Worm (Caenorhabditis elegans) whole organism, L2 larva: ENCODE results near the gene C12D5.10.

Experiments
- ceh-82 ChIP-seq: fragments of 150-350 bp; optimal IDR thresholded peaks from 2 replicates; lab custom pipeline; 2014; ENCODE audit warnings: missing biosample characterization, missing genetic modification characterization
- elt-1 ChIP-seq: fragments of 150-350 bp; optimal IDR thresholded peaks from 2 replicates; lab custom pipeline; 2014; ENCODE audit warnings: missing biosample characterization, missing genetic modification characterization
- lsy-2 ChIP-seq, 2 experiments: fragments of 150-350 bp in 1 of 2; sonication (generic microtip) in 1 of 2; optimal IDR thresholded peaks; 2 replicates each; lab custom pipeline; 2014 to 2017; ENCODE audit warnings: missing biosample characterization in 2 of 2, missing genetic modification characterization in 2 of 2
- mdl-1 ChIP-seq, 2 experiments: fragments of 150-350 bp in 1 of 2; sonication (generic microtip) in 1 of 2; optimal IDR thresholded peaks; 2 replicates each; lab custom pipeline; 2017; ENCODE audit warnings: missing biosample characterization in 2 of 2, missing genetic modification characterization in 2 of 2
- nhr-25 ChIP-seq: fragments of 150-350 bp; sonication (generic microtip); optimal IDR thresholded peaks from 3 replicates; lab custom pipeline; 2014; ENCODE audit warnings: missing biosample characterization, missing genetic modification characterization
- unc-39 ChIP-seq: fragments of 150-350 bp; optimal IDR thresholded peaks from 2 replicates; lab custom pipeline; 2014; ENCODE audit warnings: missing biosample characterization, missing genetic modification characterization
- ztf-11 ChIP-seq: sonication (generic microtip); optimal IDR thresholded peaks from 2 replicates; lab custom pipeline; 2017; ENCODE audit warnings: missing biosample characterization, missing genetic modification characterization

ce11 chrV:7693394-7693793, at the start of gene C12D5.10:
- TF ChIP-seq nhr-25 (tag; lab: Kevin White, UChicago) (no peak), ztf-11 (tag; lab: Kevin White, UChicago) (no peak), elt-1 (tag; lab: Kevin White, UChicago) (no peak), mdl-1 (tag; optimal IDR thresholded peaks at IDR 0.05; lab: Kevin White, UChicago) (no peak), unc-39 (tag; lab: Kevin White, UChicago) (no peak), lsy-2 (tag; optimal IDR thresholded peaks at IDR 0.05; lab: Kevin White, UChicago) (no peak), ceh-82 (tag; lab: Kevin White, UChicago) (no peak)
